Worm (Caenorhabditis elegans): ENCODE data around the gene citk-2.

ce11 chrII:5021518-5021917 lies 22.2 kb downstream of the citk-2 start:
- TF ChIP-seq dve-1 (tag; optimal IDR thresholded peaks at IDR 0.05) (no peak), unc-42 (tag; optimal IDR thresholded peaks at IDR 0.05) (no peak), nhr-11 (tag; optimal IDR thresholded peaks at IDR 0.05) (no peak)
